Worm (Caenorhabditis elegans): Measurements from ENCODE around the gene fbxa-189.

fbxa-189 gene

ce11 chrV:17312386-17312785 lies 32.6 kb upstream of the fbxa-189 start, which contains the start of gene Y61B8B.3:
Y61B8B.3 (minus strand) TSS chrV:17312486.
- TF ChIP-seq B0310.2 (tag; optimal IDR thresholded peaks at IDR 0.05) (no peak), sea-1 (GFP tag; conservative IDR thresholded peaks at IDR 0.05) (no peak), ama-1 (optimal IDR thresholded peaks at IDR 0.05) (no peak), ets-7 (tag; optimal IDR thresholded peaks at IDR 0.05) (no peak), ceh-36 (tag; optimal IDR thresholded peaks at IDR 0.05) (no peak), hmg-4 (GFP tag; optimal IDR thresholded peaks at IDR 0.05) (no peak), tbx-11 (GFP tag; IDR thresholded peaks at IDR 0.05) (no peak), aly-1 (tag; optimal IDR thresholded peaks at IDR 0.05) (no peak), pes-1 (GFP tag; IDR thresholded peaks at IDR 0.05) (no peak), scrt-1 (GFP tag; IDR thresholded peaks at IDR 0.05) (no peak), ceh-13 (GFP tag; optimal IDR thresholded peaks at IDR 0.05) (no peak), tra-4 (tag; optimal IDR thresholded peaks at IDR 0.05) (no peak), flt-1 (GFP tag; IDR thresholded peaks at IDR 0.05) (no peak), hmbx-1 (tag; optimal IDR thresholded peaks at IDR 0.05) (no peak), F13C5.2 (tag; optimal IDR thresholded peaks at IDR 0.05) (no peak), hnd-1 (tag; optimal IDR thresholded peaks at IDR 0.05) (no peak), tbx-37 (GFP tag; conservative IDR thresholded peaks at IDR 0.05) (no peak)

- TF ChIP-seq ceh-36 (tag; optimal IDR thresholded peaks at IDR 0.05) = no peak
- TF ChIP-seq pes-1 (GFP tag; IDR thresholded peaks at IDR 0.05) = no peak
- no peak for TF ChIP-seq ceh-13 (GFP tag; optimal IDR thresholded peaks at IDR 0.05)
- TF ChIP-seq hmbx-1 (tag; optimal IDR thresholded peaks at IDR 0.05) = no peak
- TF ChIP-seq tra-4 (tag; optimal IDR thresholded peaks at IDR 0.05) = no peak
- no peak for TF ChIP-seq ama-1 (optimal IDR thresholded peaks at IDR 0.05)
- no peak for TF ChIP-seq scrt-1 (GFP tag; IDR thresholded peaks at IDR 0.05)
- no peak for TF ChIP-seq hmg-4 (GFP tag; optimal IDR thresholded peaks at IDR 0.05)
- TF ChIP-seq F13C5.2 (tag; optimal IDR thresholded peaks at IDR 0.05) = no peak
- TF ChIP-seq sea-1 (GFP tag; conservative IDR thresholded peaks at IDR 0.05) = no peak
Measured at ce11 chrV:17315063-17315462, 30.0 kb upstream of the fbxa-189 start, which contains the start of gene F31E9.6. F31E9.6 (minus strand) TSS chrV:17315153.

- TF ChIP-seq aly-1 (tag; optimal IDR thresholded peaks at IDR 0.05) = no peak
Measured at ce11 chrV:17317297-17317696, 27.7 kb upstream of the fbxa-189 start.

ce11 chrV:17317786-17318185 lies 27.2 kb upstream of the fbxa-189 start, which contains the start of gene srz-58:
srz-58 (plus strand) TSS chrV:17318147.
- TF ChIP-seq pes-1 (GFP tag; IDR thresholded peaks at IDR 0.05) = no peak

ce11 chrV:17322397-17322909 lies 22.6 kb upstream of the fbxa-189 start, which contains the start of gene F31E9.3:
F31E9.3 (plus strand) TSS chrV:17322590.
- no peak for TF ChIP-seq pes-1 (GFP tag; IDR thresholded peaks at IDR 0.05)
- TF ChIP-seq F13C5.2 (tag; optimal IDR thresholded peaks at IDR 0.05) = no peak
- no peak for TF ChIP-seq hmg-4 (GFP tag; optimal IDR thresholded peaks at IDR 0.05)
- no peak for TF ChIP-seq flt-1 (GFP tag; IDR thresholded peaks at IDR 0.05)
- no peak for TF ChIP-seq tbx-37 (GFP tag; conservative IDR thresholded peaks at IDR 0.05)
- TF ChIP-seq scrt-1 (GFP tag; IDR thresholded peaks at IDR 0.05) = no peak
- TF ChIP-seq ets-7 (tag; optimal IDR thresholded peaks at IDR 0.05) = no peak
- TF ChIP-seq B0310.2 (tag; optimal IDR thresholded peaks at IDR 0.05) = no peak
- no peak for TF ChIP-seq tra-4 (tag; optimal IDR thresholded peaks at IDR 0.05)
- TF ChIP-seq tbx-11 (GFP tag; IDR thresholded peaks at IDR 0.05) = no peak
- TF ChIP-seq hnd-1 (tag; optimal IDR thresholded peaks at IDR 0.05) = no peak
- no peak for TF ChIP-seq ceh-13 (GFP tag; optimal IDR thresholded peaks at IDR 0.05)
- TF ChIP-seq aly-1 (tag; optimal IDR thresholded peaks at IDR 0.05) = no peak
- TF ChIP-seq ama-1 (optimal IDR thresholded peaks at IDR 0.05) = no peak
- no peak for TF ChIP-seq sea-1 (GFP tag; conservative IDR thresholded peaks at IDR 0.05)
- no peak for TF ChIP-seq ceh-36 (tag; optimal IDR thresholded peaks at IDR 0.05)
- no peak for TF ChIP-seq hmbx-1 (tag; optimal IDR thresholded peaks at IDR 0.05)

- TF ChIP-seq pes-1 (GFP tag; IDR thresholded peaks at IDR 0.05) (no peak), hmbx-1 (tag; optimal IDR thresholded peaks at IDR 0.05) (no peak), B0310.2 (tag; optimal IDR thresholded peaks at IDR 0.05) (no peak), F13C5.2 (tag; optimal IDR thresholded peaks at IDR 0.05) (no peak), ceh-13 (GFP tag; optimal IDR thresholded peaks at IDR 0.05) (peak; percentile 13)
Measured at ce11 chrV:17323876-17324275, 21.1 kb upstream of the fbxa-189 start.

ce11 chrV:17327867-17328266 lies 17.1 kb upstream of the fbxa-189 start, which contains the start of gene sdz-16:
sdz-16 (minus strand) TSS chrV:17327967.
- no peak for TF ChIP-seq F13C5.2 (tag; optimal IDR thresholded peaks at IDR 0.05)
- no peak for TF ChIP-seq hnd-1 (tag; optimal IDR thresholded peaks at IDR 0.05)
- TF ChIP-seq hmg-4 (GFP tag; optimal IDR thresholded peaks at IDR 0.05) = no peak
- no peak for TF ChIP-seq ceh-36 (tag; optimal IDR thresholded peaks at IDR 0.05)
- no peak for TF ChIP-seq scrt-1 (GFP tag; IDR thresholded peaks at IDR 0.05)
- TF ChIP-seq B0310.2 (tag; optimal IDR thresholded peaks at IDR 0.05) = no peak
- no peak for TF ChIP-seq tbx-37 (GFP tag; conservative IDR thresholded peaks at IDR 0.05)
- no peak for TF ChIP-seq ets-7 (tag; optimal IDR thresholded peaks at IDR 0.05)
- no peak for TF ChIP-seq sea-1 (GFP tag; conservative IDR thresholded peaks at IDR 0.05)
- TF ChIP-seq pes-1 (GFP tag; IDR thresholded peaks at IDR 0.05) = no peak
- no peak for TF ChIP-seq ama-1 (optimal IDR thresholded peaks at IDR 0.05)
- no peak for TF ChIP-seq ceh-13 (GFP tag; optimal IDR thresholded peaks at IDR 0.05)
- TF ChIP-seq hmbx-1 (tag; optimal IDR thresholded peaks at IDR 0.05) = no peak
- no peak for TF ChIP-seq aly-1 (tag; optimal IDR thresholded peaks at IDR 0.05)

- TF ChIP-seq ama-1 (optimal IDR thresholded peaks at IDR 0.05) (no peak), pes-1 (GFP tag; IDR thresholded peaks at IDR 0.05) (no peak), hmbx-1 (tag; optimal IDR thresholded peaks at IDR 0.05) (no peak), flt-1 (GFP tag; IDR thresholded peaks at IDR 0.05) (no peak), aly-1 (tag; optimal IDR thresholded peaks at IDR 0.05) (no peak), ceh-13 (GFP tag; optimal IDR thresholded peaks at IDR 0.05) (no peak), scrt-1 (GFP tag; IDR thresholded peaks at IDR 0.05) (no peak), tbx-11 (GFP tag; IDR thresholded peaks at IDR 0.05) (no peak), F13C5.2 (tag; optimal IDR thresholded peaks at IDR 0.05) (no peak), ceh-36 (tag; optimal IDR thresholded peaks at IDR 0.05) (no peak), hmg-4 (GFP tag; optimal IDR thresholded peaks at IDR 0.05) (no peak), sea-1 (GFP tag; conservative IDR thresholded peaks at IDR 0.05) (no peak), hnd-1 (tag; optimal IDR thresholded peaks at IDR 0.05) (no peak), B0310.2 (tag; optimal IDR thresholded peaks at IDR 0.05) (no peak), tbx-37 (GFP tag; conservative IDR thresholded peaks at IDR 0.05) (no peak), tra-4 (tag; optimal IDR thresholded peaks at IDR 0.05) (no peak), ets-7 (tag; optimal IDR thresholded peaks at IDR 0.05) (no peak)
Measured at ce11 chrV:17328497-17328896, 16.5 kb upstream of the fbxa-189 start, which contains the start of gene srg-44. srg-44 (plus strand) TSS chrV:17328797.

All from whole organism, early embryonic.